Worm (Caenorhabditis elegans): ENCODE data around the gene fbxa-136.

- no peak for TF ChIP-seq mep-1 (tag; optimal IDR thresholded peaks at IDR 0.05)
- TF ChIP-seq nhr-12 (tag; optimal IDR thresholded peaks at IDR 0.05): no peak
- no peak for TF ChIP-seq blmp-1 (tag; optimal IDR thresholded peaks at IDR 0.05)
- no peak for TF ChIP-seq lsy-2 (tag; optimal IDR thresholded peaks at IDR 0.05)
- no peak for TF ChIP-seq nhr-28 (tag; optimal IDR thresholded peaks at IDR 0.05)
- TF ChIP-seq drap-1 (GFP tag; optimal IDR thresholded peaks at IDR 0.05): no peak
- no peak for TF ChIP-seq sptf-1 (tag; optimal IDR thresholded peaks at IDR 0.05)
- no peak for TF ChIP-seq elt-3 (tag; optimal IDR thresholded peaks at IDR 0.05)
- no peak for TF ChIP-seq nhr-76 (tag; optimal IDR thresholded peaks at IDR 0.05)
- TF ChIP-seq unc-120 (tag; optimal IDR thresholded peaks at IDR 0.05; ENCODE audit: poor library complexity, severe bottlenecking): no peak
- no peak for TF ChIP-seq lin-13 (tag; optimal IDR thresholded peaks at IDR 0.05)
- TF ChIP-seq elt-1 (tag; optimal IDR thresholded peaks at IDR 0.05; ENCODE audit: borderline replicate concordance, insufficient read depth): no peak
- no peak for TF ChIP-seq flh-1 (GFP tag; optimal IDR thresholded peaks at IDR 0.05)
- TF ChIP-seq ham-2 (GFP tag; optimal IDR thresholded peaks at IDR 0.05): no peak
Observed at ce11 chrV:17527729-17528128, 6.9 kb downstream of the fbxa-136 start, which contains the start of gene srz-90.

Measured in whole organism, mixed stage, embryonic.